Worm (Caenorhabditis elegans) whole organism, L1 larva: ENCODE data around the gene mop-25.2.

Experiments
- C04F5.9 ChIP-seq: sonication (generic microtip); optimal IDR thresholded peaks from 2 replicates; lab custom pipeline; 2016; ENCODE audit warnings: missing genetic modification characterization, missing compliant biosample characterization
- F16B12.6 ChIP-seq: fragments of 150-350 bp; optimal IDR thresholded peaks from 2 replicates; lab custom pipeline; 2014; ENCODE audit warnings: missing biosample characterization, missing genetic modification characterization
- aha-1 ChIP-seq: fragments of 150-350 bp; optimal IDR thresholded peaks from 2 replicates; lab custom pipeline; 2014; ENCODE audit warnings: missing biosample characterization, missing genetic modification characterization
- alr-1 ChIP-seq: fragments of 200-800 bp; sonication (Bioruptor generic); optimal IDR thresholded peaks from 2 replicates; lab custom pipeline; 2018; ENCODE audit warnings: borderline replicate concordance, mild to moderate bottlenecking, missing genetic modification characterization, missing compliant biosample characterization
- ceh-63 ChIP-seq: fragments of 200-800 bp; sonication (Bioruptor generic); optimal IDR thresholded peaks from 2 replicates; lab custom pipeline; 2018; ENCODE audit warnings: mild to moderate bottlenecking, missing genetic modification characterization, missing compliant biosample characterization
- ceh-88 ChIP-seq: fragments of 200-800 bp; sonication (Bioruptor generic); IDR thresholded peaks from 2 replicates; pipeline ENCODE4 v1.3.6; 2022; ENCODE audit warnings: missing genetic modification characterization, missing compliant biosample characterization
- ceh-90 ChIP-seq: sonication (generic microtip); optimal IDR thresholded peaks from 2 replicates; lab custom pipeline; 2016; ENCODE audit warnings: missing genetic modification characterization, missing compliant biosample characterization
- ces-1 ChIP-seq: fragments of 150-350 bp; optimal IDR thresholded peaks from 2 replicates; lab custom pipeline; 2014; ENCODE audit warnings: missing biosample characterization, missing genetic modification reagents, missing genetic modification characterization
- efl-1 ChIP-seq, 4 experiments: fragments of 150-350 bp; optimal IDR thresholded peaks in 3 of 4; peaks in 1 of 4; 1 replicate in 1 of 4; 2 replicates in 3 of 4; lab custom pipeline; 2014; ENCODE audit warnings: missing biosample characterization in 2 of 4, missing genetic modification characterization in 2 of 4, missing genetic modification reagents in 2 of 4
- egl-13 ChIP-seq: sonication (generic microtip); optimal IDR thresholded peaks from 2 replicates; lab custom pipeline; 2016; ENCODE audit warnings: missing genotype, missing genetic modification reagents, missing genetic modification characterization, missing compliant biosample characterization
- elt-3 ChIP-seq, 6 experiments: fragments of 150-350 bp in 1 of 6; sonication (generic microtip); optimal IDR thresholded peaks; 2 replicates each; lab custom pipeline; 2017 to 2018; ENCODE audit warnings: missing biosample characterization in 6 of 6, missing genetic modification characterization in 6 of 6, inconsistent platforms in 1 of 6
- ets-5 ChIP-seq: fragments of 200-800 bp; sonication (Bioruptor generic); IDR thresholded peaks from 2 replicates; pipeline ENCODE4 v1.3.6; 2022; ENCODE audit warnings: missing genetic modification characterization, missing compliant biosample characterization
- fkh-4 ChIP-seq: sonication (generic microtip); optimal IDR thresholded peaks from 2 replicates; lab custom pipeline; 2016; ENCODE audit warnings: missing compliant biosample characterization, missing genetic modification characterization, borderline replicate concordance
- fkh-8 ChIP-seq: sonication (generic microtip); optimal IDR thresholded peaks from 2 replicates; lab custom pipeline; 2016; ENCODE audit warnings: mild to moderate bottlenecking, missing genetic modification characterization, missing compliant biosample characterization
- hlh-17 ChIP-seq: fragments of 200-800 bp; sonication (Bioruptor generic); optimal IDR thresholded peaks from 2 replicates; lab custom pipeline; 2018; ENCODE audit warnings: missing genetic modification characterization, mild to moderate bottlenecking, missing compliant biosample characterization, moderate library complexity, borderline replicate concordance
- hlh-4 ChIP-seq: sonication (generic microtip); optimal IDR thresholded peaks from 2 replicates; lab custom pipeline; 2016; ENCODE audit warnings: mild to moderate bottlenecking, missing genetic modification characterization, missing compliant biosample characterization
- isw-1 ChIP-seq: fragments of 200-800 bp; sonication (Bioruptor generic); IDR thresholded peaks from 2 replicates; pipeline ENCODE4 v1.3.6; 2022; ENCODE audit warnings: missing genetic modification characterization, missing compliant biosample characterization
- jun-1 ChIP-seq: fragments of 150-350 bp; optimal IDR thresholded peaks from 2 replicates; lab custom pipeline; 2014; ENCODE audit warnings: missing biosample characterization, missing genetic modification reagents, missing genetic modification characterization
- lin-13 ChIP-seq: fragments of 150-350 bp; optimal IDR thresholded peaks from 2 replicates; lab custom pipeline; 2014; ENCODE audit warnings: missing biosample characterization, missing genetic modification reagents, missing genetic modification characterization
- lin-35 ChIP-seq, 2 experiments: fragments of 150-350 bp; optimal IDR thresholded peaks; 2 replicates each; lab custom pipeline; 2014; ENCODE audit warnings: missing biosample characterization in 2 of 2, missing genetic modification characterization in 2 of 2, missing genetic modification reagents in 2 of 2
- lin-39 ChIP-seq: fragments of 150-350 bp; optimal IDR thresholded peaks from 2 replicates; lab custom pipeline; 2014; ENCODE audit warnings: missing biosample characterization, missing genetic modification reagents, missing genetic modification characterization
- lir-3 ChIP-seq: sonication (generic microtip); optimal IDR thresholded peaks from 2 replicates; lab custom pipeline; 2016; ENCODE audit warnings: mild to moderate bottlenecking, missing genetic modification characterization, moderate library complexity, missing compliant biosample characterization; ENCODE audit not compliant: poor library complexity
- mab-9 ChIP-seq: fragments of 200-800 bp; sonication (Bioruptor generic); IDR thresholded peaks from 2 replicates; pipeline ENCODE4 v1.3.6; 2022; ENCODE audit warnings: missing genetic modification reagents, missing genetic modification characterization, missing compliant biosample characterization
- mef-2 ChIP-seq: fragments of 150-350 bp; optimal IDR thresholded peaks from 2 replicates; lab custom pipeline; 2014; ENCODE audit warnings: missing biosample characterization, missing genetic modification characterization
- mep-1 ChIP-seq: fragments of 150-350 bp; optimal IDR thresholded peaks from 2 replicates; lab custom pipeline; 2014; ENCODE audit warnings: missing biosample characterization, missing genetic modification characterization
- nhr-11 ChIP-seq: fragments of 150-350 bp; optimal IDR thresholded peaks from 2 replicates; lab custom pipeline; 2014; ENCODE audit warnings: missing biosample characterization, missing genetic modification characterization
- nhr-19 ChIP-seq: fragments of 200-800 bp; sonication (Bioruptor generic); conservative IDR thresholded peaks from 2 replicates; pipeline ENCODE4 v1.3.6; 2022; ENCODE audit warnings: missing genetic modification characterization, missing compliant biosample characterization
- nhr-20 ChIP-seq: sonication (generic microtip); optimal IDR thresholded peaks from 2 replicates; lab custom pipeline; 2016; ENCODE audit warnings: mild to moderate bottlenecking, missing genetic modification characterization, missing compliant biosample characterization
- nhr-28 ChIP-seq: fragments of 150-350 bp; optimal IDR thresholded peaks from 2 replicates; lab custom pipeline; 2014; ENCODE audit warnings: missing biosample characterization, missing genetic modification characterization
- nhr-47 ChIP-seq: sonication (generic microtip); optimal IDR thresholded peaks from 2 replicates; lab custom pipeline; 2016; ENCODE audit warnings: mild to moderate bottlenecking, missing genetic modification characterization, moderate library complexity, missing compliant biosample characterization
- nhr-71 ChIP-seq: sonication (generic microtip); optimal IDR thresholded peaks from 2 replicates; lab custom pipeline; 2016; ENCODE audit warnings: mild to moderate bottlenecking, missing genetic modification characterization, moderate library complexity, missing compliant biosample characterization
- nhr-76 ChIP-seq: sonication (generic microtip); optimal IDR thresholded peaks from 2 replicates; lab custom pipeline; 2017; ENCODE audit warnings: missing biosample characterization, missing genetic modification characterization
- nhr-77 ChIP-seq: fragments of 150-350 bp; optimal IDR thresholded peaks from 2 replicates; lab custom pipeline; 2014; ENCODE audit warnings: missing biosample characterization, missing genetic modification characterization
- pax-3 ChIP-seq: fragments of 200-800 bp; sonication (Bioruptor generic); optimal IDR thresholded peaks from 2 replicates; lab custom pipeline; 2018; ENCODE audit warnings: mild to moderate bottlenecking, missing genetic modification characterization, moderate library complexity, missing compliant biosample characterization
- pqm-1 ChIP-seq: sonication (generic microtip); optimal IDR thresholded peaks from 3 replicates; lab custom pipeline; 2017; ENCODE audit warnings: missing biosample characterization, missing genetic modification characterization
- rnt-1 ChIP-seq: sonication (generic microtip); optimal IDR thresholded peaks from 2 replicates; lab custom pipeline; 2016; ENCODE audit warnings: mild to moderate bottlenecking, missing genetic modification characterization, moderate library complexity, missing compliant biosample characterization
- skn-1 ChIP-seq: fragments of 150-350 bp; optimal IDR thresholded peaks from 2 replicates; lab custom pipeline; 2014; ENCODE audit warnings: missing biosample characterization, missing genetic modification characterization
- snpc-4 ChIP-seq: fragments of 150-350 bp; optimal IDR thresholded peaks from 2 replicates; lab custom pipeline; 2014; ENCODE audit warnings: missing biosample characterization, missing genetic modification characterization
- snu-23 ChIP-seq: sonication (generic microtip); optimal IDR thresholded peaks from 2 replicates; lab custom pipeline; 2016; ENCODE audit warnings: missing genetic modification characterization, missing compliant biosample characterization
- sox-4 ChIP-seq: sonication (generic microtip); optimal IDR thresholded peaks from 2 replicates; lab custom pipeline; 2016; ENCODE audit warnings: missing genetic modification characterization, missing compliant biosample characterization
- sptf-1 ChIP-seq: fragments of 150-350 bp; optimal IDR thresholded peaks from 2 replicates; lab custom pipeline; 2014; ENCODE audit warnings: missing biosample characterization, missing genetic modification characterization
- swsn-7 ChIP-seq: sonication (generic microtip); optimal IDR thresholded peaks from 2 replicates; lab custom pipeline; 2016; ENCODE audit warnings: missing genetic modification characterization, missing compliant biosample characterization
- tbx-2 ChIP-seq: sonication (generic microtip); optimal IDR thresholded peaks from 2 replicates; lab custom pipeline; 2016; ENCODE audit warnings: missing genetic modification characterization, missing compliant biosample characterization
- tlp-1 ChIP-seq: fragments of 150-350 bp; optimal IDR thresholded peaks from 2 replicates; lab custom pipeline; 2014; ENCODE audit warnings: missing biosample characterization, missing genetic modification characterization
- unc-130 ChIP-seq: fragments of 150-350 bp; optimal IDR thresholded peaks from 2 replicates; lab custom pipeline; 2017; ENCODE audit warnings: missing biosample characterization, missing genetic modification characterization, inconsistent platforms
- unc-86 ChIP-seq: sonication (generic microtip); optimal IDR thresholded peaks from 2 replicates; lab custom pipeline; 2016; ENCODE audit warnings: missing genetic modification characterization, missing compliant biosample characterization
- unc-98 ChIP-seq: fragments of 200-800 bp; sonication (Bioruptor generic); IDR thresholded peaks from 2 replicates; pipeline ENCODE4 v1.3.6; 2022; ENCODE audit warnings: missing genetic modification characterization, missing compliant biosample characterization
- vab-15 ChIP-seq: sonication (generic microtip); optimal IDR thresholded peaks from 2 replicates; lab custom pipeline; 2017; ENCODE audit warnings: missing genotype, mild to moderate bottlenecking, missing genetic modification characterization, missing compliant biosample characterization
- xbp-1 ChIP-seq: sonication (generic microtip); optimal IDR thresholded peaks from 2 replicates; lab custom pipeline; 2016; ENCODE audit warnings: missing genetic modification characterization, missing compliant biosample characterization
- ztf-4 ChIP-seq: fragments of 150-350 bp; optimal IDR thresholded peaks from 2 replicates; lab custom pipeline; 2014; ENCODE audit warnings: missing biosample characterization, missing genetic modification characterization

Gene mop-25.2

ce11 chrII:9706207-9706606, 2.7 kb upstream of the mop-25.2 start, which contains the start of gene Y53C12A.3 (continued):
- TF ChIP-seq ces-1 (GFP tag; lab: Kevin White, UChicago) = no peak
- no peak for TF ChIP-seq ceh-63 (GFP tag; lab: Kevin White, UChicago)
- no peak for TF ChIP-seq nhr-77 (tag; lab: Kevin White, UChicago)
- no peak for TF ChIP-seq lin-39 (tag; lab: Kevin White, UChicago)
- no peak for TF ChIP-seq elt-3 (tag; optimal IDR thresholded peaks at IDR 0.05; lab: Kevin White, UChicago)
- no peak for TF ChIP-seq egl-13 (tag; lab: Kevin White, UChicago)
- no peak for TF ChIP-seq nhr-11 (tag; lab: Kevin White, UChicago)
- peak; percentile 47 for TF ChIP-seq nhr-20 (tag; lab: Kevin White, UChicago)
- no peak for TF ChIP-seq nhr-76 (tag; lab: Kevin White, UChicago)
- TF ChIP-seq snu-23 (GFP tag; lab: Kevin White, UChicago) = peak; percentile 46
- TF ChIP-seq hlh-4 (tag; lab: Kevin White, UChicago) = no peak
- TF ChIP-seq mep-1 (tag; lab: Kevin White, UChicago) = peak; percentile 58
- no peak for TF ChIP-seq jun-1 (tag; lab: Kevin White, UChicago)
- peak; percentile 91 to 97 for TF ChIP-seq lin-35 (GFP tag; optimal IDR thresholded peaks at IDR 0.05; lab: Kevin White, UChicago)
- TF ChIP-seq swsn-7 (tag; lab: Kevin White, UChicago) = no peak
- no peak for TF ChIP-seq fkh-8 (tag; lab: Kevin White, UChicago)
- TF ChIP-seq ceh-88 = no peak
- no peak for TF ChIP-seq mef-2 (tag; lab: Kevin White, UChicago)
- no peak for TF ChIP-seq unc-86 (tag; lab: Kevin White, UChicago)
- TF ChIP-seq ztf-4 (tag; lab: Kevin White, UChicago) = no peak
- no peak for TF ChIP-seq lir-3 (tag; lab: Kevin White, UChicago)
- peak; percentile 35 for TF ChIP-seq F16B12.6 (tag; lab: Kevin White, UChicago)
- no peak for TF ChIP-seq nhr-28

ce11 chrII:9704746-9705145, 1.2 kb upstream of the mop-25.2 start, which contains the start of gene Y53C12A.10:
Y53C12A.10 (minus strand) TSS chrII:9704846.
- TF ChIP-seq ets-5 (no peak), mab-9 (GFP tag; lab: Robert Waterston, UW) (no peak), pqm-1 (no peak), sox-4 (tag; lab: Kevin White, UChicago) (no peak), sptf-1 (tag; lab: Kevin White, UChicago) (no peak), nhr-77 (tag; lab: Kevin White, UChicago) (no peak), snu-23 (GFP tag; lab: Kevin White, UChicago) (no peak), fkh-8 (tag; lab: Kevin White, UChicago) (no peak), nhr-71 (tag; lab: Kevin White, UChicago) (no peak), pax-3 (tag; lab: Kevin White, UChicago) (no peak), snpc-4 (tag; lab: Kevin White, UChicago) (no peak), lin-35 (GFP tag; optimal IDR thresholded peaks at IDR 0.05; lab: Kevin White, UChicago) (no peak), efl-1 (optimal IDR thresholded peaks at IDR 0.05; lab: Kevin White, UChicago) (no peak), efl-1 (GFP tag; optimal IDR thresholded peaks at IDR 0.05 in 1 of 2; lab: Kevin White, UChicago) (no peak), unc-130 (no peak), unc-98 (GFP tag; lab: Robert Waterston, UW) (no peak), vab-15 (tag; lab: Kevin White, UChicago) (no peak), nhr-47 (no peak)

- TF ChIP-seq rnt-1 = no peak
- TF ChIP-seq snpc-4 (tag; lab: Kevin White, UChicago) = no peak
- TF ChIP-seq nhr-19 (GFP tag; lab: Robert Waterston, UW) = no peak
- no peak for TF ChIP-seq elt-3 (tag; optimal IDR thresholded peaks at IDR 0.05; lab: Kevin White, UChicago)
- TF ChIP-seq fkh-4 (tag; lab: Kevin White, UChicago) = no peak
- TF ChIP-seq mab-9 (GFP tag; lab: Robert Waterston, UW) = no peak
- TF ChIP-seq isw-1 (GFP tag; lab: Robert Waterston, UW) = no peak
- TF ChIP-seq alr-1 = no peak
- no peak for TF ChIP-seq lin-13 (GFP tag; lab: Kevin White, UChicago)
- no peak for TF ChIP-seq tbx-2 (tag; lab: Kevin White, UChicago)
- TF ChIP-seq C04F5.9 (tag; lab: Kevin White, UChicago) = no peak
- TF ChIP-seq swsn-7 (tag; lab: Kevin White, UChicago) = no peak
- no peak for TF ChIP-seq ceh-90 (tag; lab: Kevin White, UChicago)
- no peak for TF ChIP-seq aha-1 (tag; lab: Kevin White, UChicago)
- TF ChIP-seq unc-130 = no peak
- no peak for TF ChIP-seq ets-5
- no peak for TF ChIP-seq xbp-1 (tag; lab: Kevin White, UChicago)
- TF ChIP-seq hlh-17 (GFP tag; lab: Kevin White, UChicago) = no peak
- no peak for TF ChIP-seq tlp-1 (tag; lab: Kevin White, UChicago)
- TF ChIP-seq skn-1 (tag; lab: Kevin White, UChicago) = no peak
Measured at ce11 chrII:9700363-9700762, 3.1 kb downstream of the mop-25.2 start, which contains the start of the genes Y53C12A.8 and Y53C12A.7. Y53C12A.8 (minus strand) TSS chrII:9700463. Y53C12A.7 (plus strand) TSS chrII:9700543.
